Fruit fly (Drosophila melanogaster): ENCODE data around the gene CG15443.
A peak's percentile ranks its signal among the peaks of the same experiment; 100 is the strongest.

CG15443 gene

DNA sequence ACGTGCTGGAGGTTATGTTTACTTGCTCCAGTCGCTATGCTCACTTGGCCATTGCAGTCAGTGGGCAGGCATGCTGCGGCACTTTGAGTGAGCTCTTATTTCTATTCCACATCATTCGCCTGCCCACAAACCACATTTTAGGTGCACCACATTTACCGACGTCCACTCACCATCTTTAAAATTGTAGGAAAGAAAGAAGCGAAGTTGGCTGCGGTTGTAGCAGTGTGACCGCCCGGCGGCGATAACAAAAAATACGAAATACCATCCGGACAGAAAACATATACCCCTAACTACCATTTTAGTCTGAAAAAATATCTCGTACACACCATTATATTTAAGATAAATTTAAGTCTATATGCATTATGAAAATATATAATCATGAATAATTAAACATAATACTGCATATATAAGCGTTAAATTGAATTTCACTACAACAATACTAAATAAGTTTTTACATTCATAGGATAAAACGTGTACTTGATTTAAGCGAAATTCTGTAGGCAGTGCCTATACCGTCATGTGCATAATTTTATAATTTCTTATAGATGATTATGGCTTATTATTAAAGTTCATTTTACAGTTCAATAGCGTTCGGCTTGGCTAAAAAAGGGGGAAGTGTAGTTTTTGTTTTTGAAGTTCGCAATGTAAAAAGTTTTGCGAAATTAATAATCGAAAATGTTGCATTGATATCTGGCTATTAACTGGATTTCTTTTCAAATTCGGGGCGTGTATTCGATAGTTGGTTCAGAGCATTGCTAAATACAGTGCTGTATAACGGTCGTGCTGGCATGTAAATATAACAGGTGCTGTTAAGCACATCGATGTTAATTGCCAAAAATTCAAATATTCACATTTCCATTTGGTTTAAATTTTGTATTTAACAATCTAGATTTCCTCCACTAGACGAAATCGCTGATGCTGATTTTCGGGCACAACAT, 4.9 kb downstream of the CG15443 start, which contains the start of gene RpL27A (continued):
- TF ChIP-seq luna (GFP tag; optimal IDR thresholded peaks at IDR 0.05): peak; percentile 70
- no peak for TF ChIP-seq usp (GFP tag; optimal IDR thresholded peaks at IDR 0.05)
- peak; percentile 30; the same call in 1 of the 2 replicates for TF ChIP-seq Xrp1 (GFP tag; IDR thresholded peaks at IDR 0.05)
- peak; percentile 56 for TF ChIP-seq Ada2b (GFP tag; IDR thresholded peaks at IDR 0.05)
- TF ChIP-seq CG9817 (tag; optimal IDR thresholded peaks at IDR 0.05): peak; percentile 71
- TF ChIP-seq wor (GFP tag; IDR thresholded peaks at IDR 0.05): 0 out of 2 replicates have a peak, but pooled peaks have one; percentile 35
- peak; percentile 91 for TF ChIP-seq bigmax (GFP tag; optimal IDR thresholded peaks at IDR 0.05)
- peak; percentile 63 for TF ChIP-seq CG6654 (GFP tag; optimal IDR thresholded peaks at IDR 0.05)
- TF ChIP-seq CG13624 (GFP tag; optimal IDR thresholded peaks at IDR 0.05): peak; percentile 48
- 0 out of 3 replicates have a peak, but pooled peaks have one; percentile 52 for TF ChIP-seq CG2889 (GFP tag; IDR thresholded peaks at IDR 0.05)
- TF ChIP-seq bowl (GFP tag; IDR thresholded peaks at IDR 0.05): no peak
- peak; percentile 57 for TF ChIP-seq CG14441 (GFP tag; IDR thresholded peaks at IDR 0.05)
- peak; percentile 6 for TF ChIP-seq ftz-f1 (GFP tag; optimal IDR thresholded peaks at IDR 0.05)
- TF ChIP-seq pan (optimal IDR thresholded peaks at IDR 0.05): no peak
- peak in 1 of 2 experiments; percentile 78 for TF ChIP-seq pan (GFP tag; optimal IDR thresholded peaks at IDR 0.05 in 1 of 2, IDR thresholded peaks at IDR 0.05 in 1 of 2)
- TF ChIP-seq dati (GFP tag; IDR thresholded peaks at IDR 0.05): peak; percentile 76
- peak; percentile 94 for TF ChIP-seq NfI (GFP tag; optimal IDR thresholded peaks at IDR 0.05)
- no peak for TF ChIP-seq h (optimal IDR thresholded peaks at IDR 0.05)
- peak; percentile 57 for TF ChIP-seq ERR (GFP tag; optimal IDR thresholded peaks at IDR 0.05)
- peak; percentile 51 for TF ChIP-seq salm (tag; optimal IDR thresholded peaks at IDR 0.05)
- TF ChIP-seq ara (GFP tag; IDR thresholded peaks at IDR 0.05): peak; percentile 73
- TF ChIP-seq Blimp-1 (GFP tag; optimal IDR thresholded peaks at IDR 0.05): no peak
- TF ChIP-seq CG9876 (GFP tag; optimal IDR thresholded peaks at IDR 0.05): peak; percentile 77
- peak; percentile 70 for TF ChIP-seq HLH3B (GFP tag; IDR thresholded peaks at IDR 0.05)
- peak; percentile 26 for TF ChIP-seq CHES-1-like (GFP tag; optimal IDR thresholded peaks at IDR 0.05)
- TF ChIP-seq CG34224 (GFP tag; IDR thresholded peaks at IDR 0.05; ENCODE audit: partially characterized antibody): no peak
- no peak for TF ChIP-seq Ravus (GFP tag; IDR thresholded peaks at IDR 0.05)
- peak; percentile 71; the same call in 2 of the 3 replicates for TF ChIP-seq B-H1 (GFP tag; IDR thresholded peaks at IDR 0.05)
- peak; percentile 46; the same call in 1 of the 2 replicates for TF ChIP-seq unc-4 (GFP tag; IDR thresholded peaks at IDR 0.05; ENCODE audit: partially characterized antibody)
- TF ChIP-seq CG10565 (GFP tag; optimal IDR thresholded peaks at IDR 0.05): no peak
- TF ChIP-seq gem (tag; optimal IDR thresholded peaks at IDR 0.05): peak; percentile 81
- TF ChIP-seq CG11723 (GFP tag; optimal IDR thresholded peaks at IDR 0.05): peak; percentile 82
- TF ChIP-seq Sox102F (GFP tag; optimal IDR thresholded peaks at IDR 0.05): peak; percentile 76
- peak; percentile 50 for TF ChIP-seq CG10462 (GFP tag; optimal IDR thresholded peaks at IDR 0.05)
- TF ChIP-seq aop (GFP tag; IDR thresholded peaks at IDR 0.05): no peak
- TF ChIP-seq stc (GFP tag; IDR thresholded peaks at IDR 0.05): peak; percentile 79
- peak; percentile 71 for TF ChIP-seq CG13287 (GFP tag; IDR thresholded peaks at IDR 0.05; ENCODE audit: partially characterized antibody)
- peak; percentile 78 for TF ChIP-seq CG1233 (GFP tag; optimal IDR thresholded peaks at IDR 0.05)
- TF ChIP-seq CG11504 (tag; optimal IDR thresholded peaks at IDR 0.05): peak; percentile 77
- TF ChIP-seq trem (tag; optimal IDR thresholded peaks at IDR 0.05): peak; percentile 44
- peak; percentile 58 for TF ChIP-seq fd102C (GFP tag; optimal IDR thresholded peaks at IDR 0.05)
- peak; percentile 88 for TF ChIP-seq zfh1 (GFP tag; IDR thresholded peaks at IDR 0.05)
- peak; percentile 73 for TF ChIP-seq CG10366 (GFP tag; IDR thresholded peaks at IDR 0.05)
- TF ChIP-seq sim (GFP tag; IDR thresholded peaks at IDR 0.05): peak; percentile 56; the same call in 1 of the 2 replicates
- peak; percentile 69 for TF ChIP-seq CG7556 (GFP tag; optimal IDR thresholded peaks at IDR 0.05)
- TF ChIP-seq ac (GFP tag; optimal IDR thresholded peaks at IDR 0.05): peak; percentile 74
- peak; percentile 30 for TF ChIP-seq HLH54F (GFP tag; optimal IDR thresholded peaks at IDR 0.05)
- peak; percentile 85 for TF ChIP-seq odd (GFP tag; optimal IDR thresholded peaks at IDR 0.05)
- peak; percentile 81 for TF ChIP-seq kah (GFP tag; optimal IDR thresholded peaks at IDR 0.05)

Data from whole organism, embryonic.